Fruit fly (Drosophila melanogaster) whole organism, prepupa: ENCODE results near the gene CG43338.

ENCODE experiments used
- Blimp-1 ChIP-seq: fragments of 200-800 bp; sonication (Bioruptor generic); optimal IDR thresholded peaks from 3 replicates; lab custom pipeline; 2017; ENCODE audit warnings: missing biosample characterization, missing genetic modification characterization, mild to moderate bottlenecking, moderate library complexity, missing genetic modification reagents
- CG10631 ChIP-seq: fragments of 200-800 bp; sonication (Bioruptor generic); optimal IDR thresholded peaks from 2 replicates; lab custom pipeline; 2016; ENCODE audit warnings: missing biosample characterization, missing genetic modification characterization
- CG10669 ChIP-seq: fragments of 200-800 bp; sonication (Bioruptor generic); optimal IDR thresholded peaks from 3 replicates; lab custom pipeline; 2018; ENCODE audit warnings: missing biosample characterization, mild to moderate bottlenecking, missing genetic modification characterization, moderate library complexity
- CG11294 ChIP-seq: fragments of 200-800 bp; sonication (Bioruptor generic); IDR thresholded peaks from 2 replicates; pipeline ENCODE4 v1.3.6; 2022; ENCODE audit warnings: missing biosample characterization, missing genetic modification characterization
- CG11762 ChIP-seq: fragments of 200-800 bp; sonication (Bioruptor generic); optimal IDR thresholded peaks from 3 replicates; lab custom pipeline; 2016; ENCODE audit warnings: missing biosample characterization, missing genetic modification characterization; ENCODE audit not compliant: insufficient read depth
- CG11902 ChIP-seq: fragments of 200-800 bp; sonication (Bioruptor generic); optimal IDR thresholded peaks from 3 replicates; lab custom pipeline; 2016; ENCODE audit warnings: missing biosample characterization, missing genetic modification characterization
- CG15336 ChIP-seq: fragments of 200-800 bp; sonication (Bioruptor generic); IDR thresholded peaks from 2 replicates; pipeline ENCODE4 v1.3.6; 2022; ENCODE audit warnings: missing biosample characterization, missing genetic modification characterization
- CG1621 ChIP-seq: fragments of 200-800 bp; sonication (Bioruptor generic); optimal IDR thresholded peaks from 3 replicates; lab custom pipeline; 2018; ENCODE audit warnings: missing biosample characterization, mild to moderate bottlenecking, missing genetic modification characterization
- CG16779 ChIP-seq: fragments of 200-800 bp; sonication (Bioruptor generic); optimal IDR thresholded peaks from 3 replicates; lab custom pipeline; 2017; ENCODE audit warnings: missing biosample characterization, mild to moderate bottlenecking, missing genetic modification characterization
- CG31627 ChIP-seq: fragments of 200-800 bp; sonication (Bioruptor generic); optimal IDR thresholded peaks from 3 replicates; lab custom pipeline; 2016; ENCODE audit warnings: missing biosample characterization, missing genetic modification characterization
- CG32006 ChIP-seq: fragments of 200-800 bp; sonication (Bioruptor generic); optimal IDR thresholded peaks from 3 replicates; lab custom pipeline; 2017; ENCODE audit warnings: missing biosample characterization, mild to moderate bottlenecking, missing genetic modification characterization
- CG3919 ChIP-seq: fragments of 200-800 bp; sonication (Bioruptor generic); optimal IDR thresholded peaks from 3 replicates; lab custom pipeline; 2016; ENCODE audit warnings: missing biosample characterization, missing genetic modification characterization
- CG4318 ChIP-seq: fragments of 200-800 bp; sonication (Bioruptor generic); optimal IDR thresholded peaks from 3 replicates; lab custom pipeline; 2017; ENCODE audit warnings: missing biosample characterization, mild to moderate bottlenecking, missing genetic modification characterization
- CG6163 ChIP-seq: fragments of 200-800 bp; sonication (Bioruptor generic); IDR thresholded peaks from 3 replicates; pipeline ENCODE4 v1.3.6; 2022; ENCODE audit warnings: missing biosample characterization, missing genetic modification characterization
- CG6808 ChIP-seq: fragments of 200-800 bp; sonication (Bioruptor generic); optimal IDR thresholded peaks from 3 replicates; lab custom pipeline; 2017; ENCODE audit warnings: missing biosample characterization, missing genetic modification characterization, mild to moderate bottlenecking, moderate library complexity, missing genetic modification reagents
- CG7368 ChIP-seq: fragments of 200-800 bp; sonication (Bioruptor generic); optimal IDR thresholded peaks from 3 replicates; lab custom pipeline; 2016; ENCODE audit warnings: missing biosample characterization, missing genetic modification characterization
- CG8119 ChIP-seq: fragments of 200-800 bp; sonication (Bioruptor generic); IDR thresholded peaks from 3 replicates; pipeline ENCODE4 v1.3.6; 2022; ENCODE audit warnings: missing biosample characterization, missing genetic modification characterization
- CG8319 ChIP-seq: fragments of 200-800 bp; sonication (Bioruptor generic); optimal IDR thresholded peaks from 3 replicates; lab custom pipeline; 2016; ENCODE audit warnings: missing biosample characterization, missing genetic modification characterization
- CG9139 ChIP-seq: fragments of 200-800 bp; sonication (Bioruptor generic); optimal IDR thresholded peaks from 3 replicates; lab custom pipeline; 2017; ENCODE audit warnings: missing biosample characterization, mild to moderate bottlenecking, missing genetic modification characterization
- Eip75B ChIP-seq: fragments of 200-800 bp; sonication (Bioruptor generic); optimal IDR thresholded peaks from 3 replicates; lab custom pipeline; 2016; ENCODE audit warnings: missing biosample characterization, missing genetic modification characterization
- Eip78C ChIP-seq: fragments of 200-800 bp; sonication (Bioruptor generic); peaks from one replicate; lab custom pipeline; 2016; ENCODE audit warnings: missing biosample characterization, missing genetic modification characterization
- Eip93F ChIP-seq: fragments of 200-800 bp; sonication (Bioruptor generic); optimal IDR thresholded peaks from 2 replicates; lab custom pipeline; 2016; ENCODE audit warnings: missing biosample characterization, mild to moderate bottlenecking, missing genetic modification characterization
- Ets21C ChIP-seq: fragments of 200-800 bp; sonication (Bioruptor generic); optimal IDR thresholded peaks from 3 replicates; lab custom pipeline; 2016; ENCODE audit warnings: missing biosample characterization, missing genetic modification characterization
- Gug ChIP-seq: fragments of 200-800 bp; sonication (Bioruptor generic); IDR thresholded peaks from 2 replicates; pipeline ENCODE4 v1.3.6; 2022; ENCODE audit warnings: missing biosample characterization, missing genetic modification characterization
- Hr39 ChIP-seq: fragments of 200-800 bp; sonication (Bioruptor generic); optimal IDR thresholded peaks from 2 replicates; lab custom pipeline; 2016; ENCODE audit warnings: missing biosample characterization, missing genetic modification characterization
- Hr4 ChIP-seq: fragments of 200-800 bp; sonication (Bioruptor generic); optimal IDR thresholded peaks from 3 replicates; lab custom pipeline; 2016; ENCODE audit warnings: missing biosample characterization, missing genetic modification characterization
- Lpt ChIP-seq: fragments of 200-800 bp; sonication (Bioruptor generic); optimal IDR thresholded peaks from 3 replicates; lab custom pipeline; 2016; ENCODE audit warnings: missing biosample characterization, missing genetic modification characterization
- Met ChIP-seq: fragments of 200-800 bp; sonication (Bioruptor generic); optimal IDR thresholded peaks from 3 replicates; lab custom pipeline; 2016; ENCODE audit warnings: missing biosample characterization, missing genetic modification characterization
- OdsH ChIP-seq: fragments of 200-800 bp; sonication (Bioruptor generic); optimal IDR thresholded peaks from 3 replicates; lab custom pipeline; 2016; ENCODE audit warnings: missing biosample characterization, missing genetic modification characterization
- Smox ChIP-seq: fragments of 200-800 bp; sonication (Bioruptor generic); optimal IDR thresholded peaks from 3 replicates; lab custom pipeline; 2016; ENCODE audit warnings: missing biosample characterization, missing genetic modification characterization
- Sox14 ChIP-seq: fragments of 200-800 bp; sonication (Bioruptor generic); optimal IDR thresholded peaks from 3 replicates; lab custom pipeline; 2016; ENCODE audit warnings: missing biosample characterization, missing genetic modification characterization
- Sox15 ChIP-seq: fragments of 200-800 bp; sonication (Bioruptor generic); optimal IDR thresholded peaks from 3 replicates; lab custom pipeline; 2016; ENCODE audit warnings: missing biosample characterization, missing genetic modification characterization
- acj6 ChIP-seq: fragments of 200-800 bp; sonication (Bioruptor generic); optimal IDR thresholded peaks from 3 replicates; lab custom pipeline; 2016; ENCODE audit warnings: missing biosample characterization, missing genetic modification characterization
- cyc ChIP-seq: fragments of 200-800 bp; sonication (Bioruptor generic); optimal IDR thresholded peaks from 3 replicates; lab custom pipeline; 2016; ENCODE audit warnings: missing biosample characterization, missing genetic modification characterization
- dsx ChIP-seq: fragments of 200-800 bp; optimal IDR thresholded peaks from 3 replicates; lab custom pipeline; 2019; ENCODE audit warnings: missing biosample characterization, mild to moderate bottlenecking, missing genetic modification characterization, moderate library complexity; ENCODE audit not compliant: poor library complexity, severe bottlenecking
- eg ChIP-seq: fragments of 200-800 bp; sonication (Bioruptor generic); IDR thresholded peaks from 3 replicates; pipeline ENCODE4 v1.3.6; 2022; ENCODE audit warnings: missing biosample characterization, missing genetic modification characterization
- esn ChIP-seq: fragments of 200-800 bp; sonication (Bioruptor generic); optimal IDR thresholded peaks from 2 replicates; lab custom pipeline; 2016; ENCODE audit warnings: missing biosample characterization, mild to moderate bottlenecking, missing genetic modification characterization, moderate library complexity
- fd85E ChIP-seq: fragments of 200-800 bp; sonication (Bioruptor generic); optimal IDR thresholded peaks from 3 replicates; lab custom pipeline; 2016; ENCODE audit warnings: missing biosample characterization, missing genetic modification characterization
- fkh ChIP-seq: fragments of 200-800 bp; sonication (Bioruptor generic); optimal IDR thresholded peaks from 3 replicates; lab custom pipeline; 2017; ENCODE audit warnings: missing biosample characterization, mild to moderate bottlenecking, missing genetic modification characterization, moderate library complexity
- lz ChIP-seq: fragments of 200-800 bp; sonication (Bioruptor generic); optimal IDR thresholded peaks from 3 replicates; lab custom pipeline; 2016; ENCODE audit warnings: missing biosample characterization, missing genetic modification characterization
- net ChIP-seq: fragments of 200-800 bp; sonication (Bioruptor generic); optimal IDR thresholded peaks from 3 replicates; lab custom pipeline; 2016; ENCODE audit warnings: missing biosample characterization, missing genetic modification characterization
- pdm3 ChIP-seq: fragments of 200-800 bp; sonication (Bioruptor generic); optimal IDR thresholded peaks from 3 replicates; lab custom pipeline; 2016; ENCODE audit warnings: missing biosample characterization, missing genetic modification characterization
- salr ChIP-seq, 2 experiments: fragments of 200-800 bp; sonication (Bioruptor generic); optimal IDR thresholded peaks; 3 replicates each; lab custom pipeline; 2016 to 2018; ENCODE audit warnings: missing biosample characterization in 2 of 2, missing genetic modification characterization in 2 of 2, mild to moderate bottlenecking in 1 of 2
- spab ChIP-seq: fragments of 200-800 bp; sonication (Bioruptor generic); optimal IDR thresholded peaks from 2 replicates; lab custom pipeline; 2017; ENCODE audit warnings: missing biosample characterization, mild to moderate bottlenecking, missing genetic modification characterization, missing genetic modification reagents
- ss ChIP-seq, 2 experiments: fragments of 200-800 bp; sonication (Bioruptor generic); optimal IDR thresholded peaks; 2 replicates in 1 of 2; 3 replicates in 1 of 2; lab custom pipeline; 2017 to 2018; ENCODE audit warnings: mild to moderate bottlenecking in 2 of 2, missing biosample characterization in 2 of 2, missing genetic modification characterization in 2 of 2, moderate library complexity in 1 of 2
- svp ChIP-seq: fragments of 200-800 bp; sonication (Bioruptor generic); peaks from one replicate; lab custom pipeline; 2016; ENCODE audit warnings: missing biosample characterization, missing genetic modification characterization

Gene CG43338

DNA sequence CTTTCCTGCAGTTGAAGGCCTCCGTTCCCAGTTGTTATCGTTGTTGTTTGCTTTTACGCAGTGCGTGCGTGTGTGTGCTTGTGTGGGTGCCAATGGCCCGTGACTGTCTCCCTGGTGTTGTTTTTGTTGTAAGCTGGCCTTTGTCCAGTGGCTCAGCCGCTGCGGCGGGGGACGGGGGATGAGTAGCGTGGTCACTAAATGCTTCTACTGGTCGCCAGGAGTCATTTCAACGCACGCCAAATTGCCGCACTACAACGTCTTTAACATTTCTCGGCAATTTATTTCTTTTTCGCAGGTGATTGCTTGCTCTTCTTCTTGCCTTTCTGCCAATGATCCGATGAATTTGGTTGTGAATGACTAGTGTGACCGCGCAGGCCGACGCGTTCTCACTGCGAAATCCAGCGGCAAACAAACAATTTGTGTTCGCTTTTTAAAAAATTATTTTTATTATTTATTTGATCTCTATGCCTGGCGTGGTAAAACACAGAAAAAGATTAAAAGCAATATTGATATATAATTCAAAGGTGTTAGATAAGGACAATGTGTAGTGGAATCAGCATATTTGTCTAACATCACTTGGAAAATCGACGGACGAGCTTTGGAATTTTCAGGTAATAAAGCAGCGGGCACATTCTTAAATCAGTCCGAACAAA lies 37.3 kb upstream of the CG43338 start, which contains the start of the genes Faf2 and Grip71 (continued):
- TF ChIP-seq CG11902 (GFP tag; lab: Kevin White, UChicago) (peak; percentile 85), esn (GFP tag; lab: Kevin White, UChicago) (peak; percentile 79), Lpt (GFP tag; lab: Kevin White, UChicago) (peak; percentile 83), CG10669 (GFP tag; lab: Kevin White, UChicago) (peak; percentile 77), CG7368 (GFP tag; lab: Kevin White, UChicago) (peak; percentile 28), CG31627 (GFP tag; lab: Kevin White, UChicago) (peak; percentile 90), Ets21C (peak; percentile 88), Hr39 (peak; percentile 91), CG3919 (GFP tag; lab: Kevin White, UChicago) (peak; percentile 82), CG11762 (GFP tag; lab: Kevin White, UChicago) (peak; percentile 61), CG11294 (GFP tag; lab: Robert Waterston, UW) (peak; percentile 90), CG16779 (tag; lab: Kevin White, UChicago) (peak; percentile 14), pdm3 (GFP tag; lab: Kevin White, UChicago) (peak; percentile 89), Eip75B (peak; percentile 80), CG32006 (GFP tag; lab: Kevin White, UChicago) (peak; percentile 90), eg (GFP tag; lab: Robert Waterston, UW) (peak; percentile 95), spab (GFP tag; lab: Kevin White, UChicago) (peak; percentile 48), Blimp-1 (GFP tag; lab: Kevin White, UChicago) (peak; percentile 21), Eip78C (GFP tag; lab: Kevin White, UChicago) (peak; percentile 93), fd85E (GFP tag; lab: Kevin White, UChicago) (no peak), CG4318 (GFP tag; lab: Kevin White, UChicago) (peak; percentile 87), Sox14 (peak; percentile 92), Eip93F (peak; percentile 82), Gug (peak; percentile 94), CG15336 (GFP tag; lab: Robert Waterston, UW) (peak; percentile 61; the same call in 1 of the 2 replicates), fkh (GFP tag; lab: Kevin White, UChicago) (peak; percentile 54), CG8119 (GFP tag; lab: Robert Waterston, UW) (peak; percentile 78), Sox15 (GFP tag; lab: Kevin White, UChicago) (peak; percentile 88), cyc (GFP tag; lab: Kevin White, UChicago) (peak; percentile 87), acj6 (GFP tag; lab: Kevin White, UChicago) (peak; percentile 88), ss (GFP tag; optimal IDR thresholded peaks at IDR 0.05; lab: Kevin White, UChicago) (peak; percentile 56 to 74), salr (GFP tag; optimal IDR thresholded peaks at IDR 0.05; lab: Kevin White, UChicago) (peak; percentile 61 to 70), CG6163 (peak; percentile 91)

DNA sequence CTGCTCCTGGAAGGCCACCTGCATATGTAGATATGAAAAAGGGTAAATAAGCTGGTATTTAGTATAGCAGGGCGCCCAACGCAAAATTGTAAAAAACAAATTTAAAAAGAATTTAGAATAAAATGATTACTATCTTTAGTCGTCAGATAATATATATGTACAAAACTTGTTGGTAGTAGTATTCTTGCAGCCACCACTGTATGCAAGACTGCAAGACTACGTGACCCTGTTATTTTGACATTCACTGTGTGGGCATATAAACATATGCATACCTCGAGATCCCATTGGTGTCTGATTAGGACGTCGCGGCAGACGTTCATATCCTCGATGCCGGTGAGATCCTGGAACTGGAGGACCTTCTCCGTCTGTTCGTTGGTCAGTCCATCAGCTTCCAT lies 36.8 kb upstream of the CG43338 start:
- TF ChIP-seq CG6808 (no peak), Met (peak; percentile 56), Hr39 (peak; percentile 58), CG10631 (GFP tag; lab: Kevin White, UChicago) (peak; percentile 44), CG7368 (GFP tag; lab: Kevin White, UChicago) (peak; percentile 47), Hr4 (peak; percentile 71), CG11902 (GFP tag; lab: Kevin White, UChicago) (peak; percentile 3), CG1621 (tag; lab: Kevin White, UChicago) (no peak), eg (GFP tag; lab: Robert Waterston, UW) (0 out of 3 replicates have a peak, but pooled peaks have one; percentile 54), Eip78C (GFP tag; lab: Kevin White, UChicago) (peak; percentile 89), CG11294 (GFP tag; lab: Robert Waterston, UW) (no peak), CG32006 (GFP tag; lab: Kevin White, UChicago) (peak; percentile 9), CG15336 (GFP tag; lab: Robert Waterston, UW) (0 out of 2 replicates have a peak, but pooled peaks have one; percentile 15), CG8319 (GFP tag; lab: Kevin White, UChicago) (peak; percentile 10), CG6163 (peak; percentile 13; the same call in 1 of the 3 replicates), CG9139 (no peak), Smox (GFP tag; lab: Kevin White, UChicago) (peak; percentile 63), lz (peak; percentile 61), spab (GFP tag; lab: Kevin White, UChicago) (no peak), cyc (GFP tag; lab: Kevin White, UChicago) (peak; percentile 34), net (GFP tag; lab: Kevin White, UChicago) (peak; percentile 55), fkh (GFP tag; lab: Kevin White, UChicago) (peak; percentile 61), CG31627 (GFP tag; lab: Kevin White, UChicago) (peak; percentile 63), CG10669 (GFP tag; lab: Kevin White, UChicago) (peak; percentile 11), Eip93F (no peak), dsx (GFP tag; lab: Kevin White, UChicago) (no peak), svp (GFP tag; lab: Kevin White, UChicago) (no peak), acj6 (GFP tag; lab: Kevin White, UChicago) (peak; percentile 27), CG4318 (GFP tag; lab: Kevin White, UChicago) (no peak), ss (GFP tag; optimal IDR thresholded peaks at IDR 0.05; lab: Kevin White, UChicago) (no peak), OdsH (peak; percentile 60)
